Worm (Caenorhabditis elegans) whole organism, young adult: Measurements from ENCODE around the gene plk-3.

Experiments
- B0019.2 ChIP-seq: fragments of 200-800 bp; sonication (Bioruptor generic); conservative IDR thresholded peaks from 2 replicates; pipeline ENCODE4 v1.3.6; 2022; ENCODE audit warnings: missing genetic modification reagents, missing genetic modification characterization, missing compliant biosample characterization
- B0035.1 ChIP-seq: sonication (generic microtip); optimal IDR thresholded peaks from 2 replicates; lab custom pipeline; 2016; ENCODE audit warnings: missing genetic modification characterization, mild to moderate bottlenecking, missing compliant biosample characterization, missing genotype, missing genetic modification reagents
- B0336.3 ChIP-seq: fragments of 200-800 bp; sonication (Bioruptor generic); IDR thresholded peaks from 2 replicates; pipeline ENCODE4 v1.3.6; 2022; ENCODE audit warnings: missing genetic modification characterization, missing compliant biosample characterization
- C17E4.6 ChIP-seq: fragments of 200-800 bp; sonication (Bioruptor generic); IDR thresholded peaks from 2 replicates; pipeline ENCODE4 v1.3.6; 2022; ENCODE audit warnings: missing genetic modification reagents, missing genetic modification characterization, missing compliant biosample characterization
- D2030.7 ChIP-seq: fragments of 200-800 bp; sonication (Bioruptor generic); IDR thresholded peaks from 2 replicates; pipeline ENCODE4 v1.3.6; 2022; ENCODE audit warnings: missing genetic modification reagents, missing genetic modification characterization, missing compliant biosample characterization
- F37B4.10 ChIP-seq: fragments of 200-800 bp; sonication (Bioruptor generic); IDR thresholded peaks from 2 replicates; pipeline ENCODE4 v1.3.6; 2022; ENCODE audit warnings: missing genetic modification characterization, missing compliant biosample characterization
- F52B5.7 ChIP-seq: sonication (generic microtip); optimal IDR thresholded peaks from 2 replicates; lab custom pipeline; 2016; ENCODE audit warnings: mild to moderate bottlenecking, missing genetic modification characterization, missing compliant biosample characterization
- F55B11.4 ChIP-seq: sonication (generic microtip); optimal IDR thresholded peaks from 2 replicates; lab custom pipeline; 2016; ENCODE audit warnings: missing compliant biosample characterization, missing genetic modification characterization, borderline replicate concordance; ENCODE audit not compliant: insufficient read depth
- Y53F4B.3 ChIP-seq: fragments of 200-800 bp; sonication (Bioruptor generic); IDR thresholded peaks from 2 replicates; pipeline ENCODE4 v1.3.6; 2022; ENCODE audit warnings: missing genetic modification reagents, missing genetic modification characterization, missing compliant biosample characterization
- Y53G8AR.9 ChIP-seq: fragments of 200-800 bp; sonication (Bioruptor generic); conservative IDR thresholded peaks from 2 replicates; pipeline ENCODE4 v1.3.6; 2022; ENCODE audit warnings: missing genetic modification reagents, missing genetic modification characterization, missing compliant biosample characterization
- Y56A3A.18 ChIP-seq: fragments of 200-800 bp; sonication (Bioruptor generic); IDR thresholded peaks from 2 replicates; pipeline ENCODE4 v1.3.6; 2022; ENCODE audit warnings: missing genetic modification reagents, missing genetic modification characterization, missing compliant biosample characterization
- Y67H2A.10 ChIP-seq: fragments of 200-800 bp; sonication (Bioruptor generic); conservative IDR thresholded peaks from 2 replicates; pipeline ENCODE4 v1.3.6; 2022; ENCODE audit warnings: missing genetic modification reagents, missing genetic modification characterization, missing compliant biosample characterization
- Y79H2A.3 ChIP-seq: fragments of 200-800 bp; sonication (Bioruptor generic); conservative IDR thresholded peaks from 2 replicates; pipeline ENCODE4 v1.3.6; 2022; ENCODE audit warnings: missing genetic modification reagents, missing genetic modification characterization, missing compliant biosample characterization
- Y95B8A.8 ChIP-seq: fragments of 200-800 bp; sonication (Bioruptor generic); IDR thresholded peaks from 2 replicates; pipeline ENCODE4 v1.3.6; 2022; ENCODE audit warnings: missing genetic modification reagents, missing genetic modification characterization, missing compliant biosample characterization
- ZK185.1 ChIP-seq: sonication (generic microtip); optimal IDR thresholded peaks from 2 replicates; lab custom pipeline; 2016; ENCODE audit warnings: mild to moderate bottlenecking, missing genetic modification characterization, missing compliant biosample characterization; ENCODE audit not compliant: poor library complexity, severe bottlenecking
- aptf-2 ChIP-seq: fragments of 200-800 bp; sonication (Bioruptor generic); conservative IDR thresholded peaks from 2 replicates; pipeline ENCODE4 v1.3.6; 2022; ENCODE audit warnings: missing genetic modification reagents, missing genetic modification characterization, missing compliant biosample characterization
- aptf-3 ChIP-seq: fragments of 200-800 bp; sonication (Bioruptor generic); IDR thresholded peaks from 2 replicates; pipeline ENCODE4 v1.3.6; 2022; ENCODE audit warnings: missing genetic modification characterization, missing compliant biosample characterization
- attf-6 ChIP-seq: fragments of 200-800 bp; sonication (Bioruptor generic); IDR thresholded peaks from 2 replicates; pipeline ENCODE4 v1.3.6; 2022; ENCODE audit warnings: missing genetic modification reagents, missing genetic modification characterization, missing compliant biosample characterization
- cebp-1 ChIP-seq, 2 experiments: fragments of 200-800 bp in 1 of 2; sonication (Bioruptor generic) in 1 of 2; sonication (generic microtip) in 1 of 2; IDR thresholded peaks in 1 of 2; optimal IDR thresholded peaks in 1 of 2; 2 replicates each; pipeline versions ENCODE4 v1.3.6 to Lab custom; 2017 to 2022; ENCODE audit warnings: missing compliant biosample characterization in 2 of 2, missing genetic modification characterization in 2 of 2, mild to moderate bottlenecking in 1 of 2, missing genetic modification reagents in 1 of 2, moderate library complexity in 1 of 2
- ceh-40 ChIP-seq: fragments of 200-800 bp; sonication (Bioruptor generic); IDR thresholded peaks from 2 replicates; pipeline ENCODE4 v1.3.6; 2022; ENCODE audit warnings: missing genetic modification characterization, missing compliant biosample characterization
- ceh-91 ChIP-seq: fragments of 200-800 bp; sonication (Bioruptor generic); IDR thresholded peaks from 2 replicates; pipeline ENCODE4 v1.3.6; 2022; ENCODE audit warnings: missing genetic modification reagents, missing genetic modification characterization, missing compliant biosample characterization
- chd-7 ChIP-seq: sonication (generic microtip); optimal IDR thresholded peaks from 2 replicates; lab custom pipeline; 2016; ENCODE audit warnings: mild to moderate bottlenecking, missing genetic modification characterization, moderate library complexity, missing compliant biosample characterization
- egl-18 ChIP-seq: fragments of 200-800 bp; sonication (Bioruptor generic); IDR thresholded peaks from 2 replicates; pipeline ENCODE4 v1.3.6; 2022; ENCODE audit warnings: missing genetic modification reagents, missing genetic modification characterization, missing compliant biosample characterization
- egrh-3 ChIP-seq: fragments of 200-800 bp; sonication (Bioruptor generic); IDR thresholded peaks from 2 replicates; pipeline ENCODE4 v1.3.6; 2022; ENCODE audit warnings: missing genetic modification reagents, missing genetic modification characterization, missing compliant biosample characterization
- ekl-4 ChIP-seq: fragments of 200-800 bp; sonication (Bioruptor generic); IDR thresholded peaks from 2 replicates; pipeline ENCODE4 v1.3.6; 2022; ENCODE audit warnings: missing genetic modification reagents, missing genetic modification characterization, missing compliant biosample characterization
- gei-17 ChIP-seq: fragments of 200-800 bp; sonication (Bioruptor generic); optimal IDR thresholded peaks from 2 replicates; lab custom pipeline; 2018; ENCODE audit warnings: mild to moderate bottlenecking, missing genetic modification characterization, missing compliant biosample characterization
- hsf-1 ChIP-seq: fragments of 200-800 bp; sonication (Bioruptor generic); IDR thresholded peaks from 2 replicates; pipeline ENCODE4 v1.3.6; 2022; ENCODE audit warnings: missing genetic modification reagents, missing genetic modification characterization, missing compliant biosample characterization
- lin-26 ChIP-seq: fragments of 200-800 bp; sonication (Bioruptor generic); IDR thresholded peaks from 2 replicates; pipeline ENCODE4 v1.3.6; 2022; ENCODE audit warnings: missing genetic modification reagents, missing genetic modification characterization, missing compliant biosample characterization
- lsl-1 ChIP-seq: fragments of 200-800 bp; sonication (Bioruptor generic); optimal IDR thresholded peaks from 2 replicates; lab custom pipeline; 2018; ENCODE audit warnings: mild to moderate bottlenecking, missing genetic modification characterization, moderate library complexity, missing compliant biosample characterization
- lsy-27 ChIP-seq: sonication (generic microtip); optimal IDR thresholded peaks from 2 replicates; lab custom pipeline; 2017; ENCODE audit warnings: missing genetic modification characterization, mild to moderate bottlenecking, missing compliant biosample characterization, antibody characterized with exemption, missing genotype, borderline replicate concordance; ENCODE audit not compliant: insufficient read depth
- madf-10 ChIP-seq: sonication (generic microtip); optimal IDR thresholded peaks from 2 replicates; lab custom pipeline; 2016; ENCODE audit warnings: mild to moderate bottlenecking, missing genetic modification characterization, missing compliant biosample characterization
- madf-3 ChIP-seq: fragments of 200-800 bp; sonication (Bioruptor generic); IDR thresholded peaks from 2 replicates; pipeline ENCODE4 v1.3.6; 2022; ENCODE audit warnings: missing genetic modification reagents, missing genetic modification characterization, missing compliant biosample characterization
- madf-6 ChIP-seq: fragments of 200-800 bp; sonication (Bioruptor generic); IDR thresholded peaks from 2 replicates; pipeline ENCODE4 v1.3.6; 2022; ENCODE audit warnings: missing genetic modification reagents, missing genetic modification characterization, missing compliant biosample characterization
- mxl-1 ChIP-seq: sonication (generic microtip); optimal IDR thresholded peaks from 2 replicates; lab custom pipeline; 2016; ENCODE audit warnings: missing genetic modification characterization, missing compliant biosample characterization
- nfya-2 ChIP-seq: fragments of 200-800 bp; sonication (Bioruptor generic); IDR thresholded peaks from 2 replicates; pipeline ENCODE4 v1.3.6; 2022; ENCODE audit warnings: missing genetic modification reagents, missing genetic modification characterization, missing compliant biosample characterization
- nhr-27 ChIP-seq: fragments of 200-800 bp; sonication (Bioruptor generic); optimal IDR thresholded peaks from 2 replicates; lab custom pipeline; 2018; ENCODE audit warnings: mild to moderate bottlenecking, missing genetic modification characterization, moderate library complexity, missing compliant biosample characterization
- pbrm-1 ChIP-seq: fragments of 200-800 bp; sonication (Bioruptor generic); IDR thresholded peaks from 2 replicates; pipeline ENCODE4 v1.3.6; 2022; ENCODE audit warnings: missing genetic modification reagents, missing genetic modification characterization, missing compliant biosample characterization
- pha-4 ChIP-seq: fragments of 150-350 bp; sonication (generic microtip); optimal IDR thresholded peaks from 2 replicates; lab custom pipeline; 2014; ENCODE audit warnings: missing biosample characterization, missing genetic modification reagents, missing genetic modification characterization
- rpc-1 ChIP-seq, 2 experiments: fragments of 150-350 bp in 1 of 2; sonication (generic microtip) in 1 of 2; optimal IDR thresholded peaks; 2 replicates each; lab custom pipeline; 2014 to 2018; ENCODE audit warnings: missing biosample characterization in 1 of 2, missing genetic modification characterization in 1 of 2, missing genetic modification reagents in 1 of 2, missing genotype in 1 of 2
- sea-2 ChIP-seq: fragments of 200-800 bp; sonication (Bioruptor generic); IDR thresholded peaks from 2 replicates; pipeline ENCODE4 v1.3.6; 2022; ENCODE audit warnings: missing genetic modification characterization, missing compliant biosample characterization
- tlf-1 ChIP-seq: fragments of 200-800 bp; sonication (Bioruptor generic); optimal IDR thresholded peaks from 2 replicates; lab custom pipeline; 2018; ENCODE audit warnings: mild to moderate bottlenecking, missing genetic modification characterization, missing compliant biosample characterization
- unc-130 ChIP-seq: sonication (generic microtip); optimal IDR thresholded peaks from 2 replicates; lab custom pipeline; 2016; ENCODE audit warnings: missing genetic modification reagents, missing genetic modification characterization, missing compliant biosample characterization
- ztf-28 ChIP-seq: fragments of 200-800 bp; sonication (Bioruptor generic); IDR thresholded peaks from 2 replicates; pipeline ENCODE4 v1.3.6; 2022; ENCODE audit warnings: missing genetic modification reagents, missing genetic modification characterization, missing compliant biosample characterization

Gene plk-3

ce11 chrIV:7486201-7486947, 13.4 kb upstream of the plk-3 start, which contains the start of the genes his-61 and his-62 (continued):
- TF ChIP-seq hsf-1 (peak; percentile 15; the same call in 1 of the 2 replicates), chd-7 (tag; lab: Kevin White, UChicago) (no peak), D2030.7 (GFP tag; lab: Robert Waterston, UW) (peak; percentile 68), ceh-40 (GFP tag; lab: Robert Waterston, UW) (no peak), ztf-28 (peak; percentile 76; the same call in 1 of the 2 replicates), madf-6 (0 out of 2 replicates have a peak, but pooled peaks have one; percentile 38), F37B4.10 (GFP tag; lab: Robert Waterston, UW) (no peak), ekl-4 (GFP tag; lab: Robert Waterston, UW) (peak; percentile 39), madf-3 (GFP tag; lab: Robert Waterston, UW) (no peak; the same call in none of the 2 replicates), tlf-1 (GFP tag; lab: Kevin White, UChicago) (peak; percentile 23), C17E4.6 (GFP tag; lab: Robert Waterston, UW) (peak; percentile 32; the same call in 1 of the 2 replicates), egl-18 (GFP tag; lab: Robert Waterston, UW) (no peak), B0019.2 (GFP tag; lab: Robert Waterston, UW) (no peak), Y95B8A.8 (GFP tag; lab: Robert Waterston, UW) (0 out of 2 replicates have a peak, but pooled peaks have one; percentile 70), Y53G8AR.9 (peak; percentile 56), nfya-2 (GFP tag; lab: Robert Waterston, UW) (no peak), unc-130 (GFP tag; lab: Kevin White, UChicago) (no peak), pha-4 (tag; lab: Kevin White, UChicago) (no peak), aptf-3 (GFP tag; lab: Robert Waterston, UW) (peak; percentile 62; the same call in 1 of the 2 replicates), mxl-1 (tag; lab: Kevin White, UChicago) (no peak), egrh-3 (GFP tag; lab: Robert Waterston, UW) (no peak), attf-6 (peak; percentile 80; the same call in 1 of the 2 replicates), ZK185.1 (tag; lab: Kevin White, UChicago) (peak; percentile 39), Y79H2A.3 (peak; percentile 10; the same call in 1 of the 2 replicates), gei-17 (GFP tag; lab: Kevin White, UChicago) (no peak), nhr-27 (no peak), lsy-27 (tag; lab: Kevin White, UChicago) (no peak), ceh-91 (GFP tag; lab: Robert Waterston, UW) (peak; percentile 22), lin-26 (GFP tag; lab: Robert Waterston, UW) (peak; percentile 92), B0035.1 (tag; lab: Kevin White, UChicago) (no peak), madf-10 (tag; lab: Kevin White, UChicago) (no peak), Y53F4B.3 (GFP tag; lab: Robert Waterston, UW) (no peak), aptf-2 (GFP tag; lab: Robert Waterston, UW) (peak; percentile 87), cebp-1 (GFP tag; IDR thresholded peaks at IDR 0.05; lab: Robert Waterston, UW) (no peak), cebp-1 (tag; optimal IDR thresholded peaks at IDR 0.05; lab: Kevin White, UChicago) (peak; percentile 6), Y56A3A.18 (no peak), sea-2 (GFP tag; lab: Robert Waterston, UW) (no peak), F52B5.7 (no peak), pbrm-1 (peak; percentile 63; the same call in 1 of the 2 replicates), rpc-1 (optimal IDR thresholded peaks at IDR 0.05; lab: Kevin White, UChicago) (no peak), rpc-1 (tag; optimal IDR thresholded peaks at IDR 0.05; lab: Kevin White, UChicago) (no peak), lsl-1 (peak; percentile 43), Y67H2A.10 (no peak), F55B11.4 (tag; lab: Kevin White, UChicago) (no peak), B0336.3 (GFP tag; lab: Robert Waterston, UW) (peak; percentile 46; the same call in 1 of the 2 replicates)
